Worm (Caenorhabditis elegans): Measurements from ENCODE around the gene srh-72.

srh-72 gene

ce11 chrII:1640496-1640895 lies at the start of gene srh-72:
srh-72 (minus strand) TSS chrII:1640596.
- TF ChIP-seq irx-1 (tag; optimal IDR thresholded peaks at IDR 0.05): no peak
- TF ChIP-seq dpl-1 (GFP tag; optimal IDR thresholded peaks at IDR 0.05): no peak
- TF ChIP-seq ztf-4 (tag; optimal IDR thresholded peaks at IDR 0.05): no peak
- TF ChIP-seq fkh-8 (tag; optimal IDR thresholded peaks at IDR 0.05): peak; percentile 62
- no peak for TF ChIP-seq ceh-88 (GFP tag; IDR thresholded peaks at IDR 0.05)
- no peak for TF ChIP-seq blmp-1 (tag; optimal IDR thresholded peaks at IDR 0.05)

- no peak for TF ChIP-seq snu-23 (GFP tag; optimal IDR thresholded peaks at IDR 0.05)
These were observed 48.4 kb upstream of the srh-72 start, which contains the start of the genes fbxb-18 and fbxb-19 for ce11 chrII:1688813-1689212. fbxb-18 (minus strand) TSS chrII:1688913. fbxb-19 (minus strand) TSS chrII:1689181.

ce11 chrII:1683742-1684141 lies 43.3 kb upstream of the srh-72 start, which contains the start of gene fbxb-25:
fbxb-25 (plus strand) TSS chrII:1684042.
- no peak for TF ChIP-seq hpl-2 (GFP tag; optimal IDR thresholded peaks at IDR 0.05)
- TF ChIP-seq lir-3 (tag; optimal IDR thresholded peaks at IDR 0.05; ENCODE audit: poor library complexity): no peak
- TF ChIP-seq egl-27 (tag; optimal IDR thresholded peaks at IDR 0.05): no peak
- no peak for TF ChIP-seq swsn-7 (tag; optimal IDR thresholded peaks at IDR 0.05)
- TF ChIP-seq fkh-8 (tag; optimal IDR thresholded peaks at IDR 0.05): no peak
- no peak for TF ChIP-seq egl-13 (tag; optimal IDR thresholded peaks at IDR 0.05)
- TF ChIP-seq nhr-11 (tag; optimal IDR thresholded peaks at IDR 0.05): no peak
- TF ChIP-seq F16B12.6 (tag; optimal IDR thresholded peaks at IDR 0.05): no peak
- TF ChIP-seq dpl-1 (GFP tag; optimal IDR thresholded peaks at IDR 0.05): no peak
- no peak for TF ChIP-seq nhr-12 (tag; optimal IDR thresholded peaks at IDR 0.05)
- no peak for TF ChIP-seq lin-39 (tag; optimal IDR thresholded peaks at IDR 0.05)
- no peak for TF ChIP-seq vab-15 (tag; optimal IDR thresholded peaks at IDR 0.05)
- no peak for TF ChIP-seq mef-2 (tag; optimal IDR thresholded peaks at IDR 0.05)
- TF ChIP-seq nhr-20 (tag; optimal IDR thresholded peaks at IDR 0.05): no peak
- TF ChIP-seq lsy-2 (tag; optimal IDR thresholded peaks at IDR 0.05): no peak

DNA sequence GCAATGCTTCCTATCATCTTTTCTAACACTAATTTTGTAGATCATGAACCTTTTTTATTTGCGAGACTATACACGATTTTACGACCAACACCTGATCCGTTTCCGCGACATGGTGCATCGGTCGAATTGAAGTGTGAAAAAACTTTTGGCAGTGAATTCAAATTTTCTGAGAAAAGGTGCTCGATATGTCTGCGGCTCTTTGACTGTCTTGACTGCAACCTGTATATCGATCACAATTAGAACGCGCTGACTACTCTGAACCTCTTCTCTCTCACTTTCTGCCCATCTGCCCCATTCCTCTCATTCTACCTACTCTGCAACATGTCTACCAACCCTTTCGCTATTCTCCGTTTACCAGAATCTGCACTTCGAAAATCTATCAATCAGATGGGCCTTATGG lies 41.8 kb upstream of the srh-72 start, which contains the start of gene fbxb-26:
Gene fbxb-26 (plus strand): TSS at position 301 of the 400 bp plus-strand sequence.
- TF ChIP-seq mep-1 (tag; optimal IDR thresholded peaks at IDR 0.05) (no peak), sox-4 (tag; optimal IDR thresholded peaks at IDR 0.05) (no peak), unc-62 (GFP tag; optimal IDR thresholded peaks at IDR 0.05) (no peak), ztf-11 (tag; optimal IDR thresholded peaks at IDR 0.05) (no peak), hlh-4 (tag; optimal IDR thresholded peaks at IDR 0.05) (no peak), nhr-28 (tag; optimal IDR thresholded peaks at IDR 0.05) (no peak), efl-1 (optimal IDR thresholded peaks at IDR 0.05) (no peak), efl-1 (GFP tag; optimal IDR thresholded peaks at IDR 0.05 in 1 of 2) (no peak), nhr-237 (tag; optimal IDR thresholded peaks at IDR 0.05) (no peak), tbx-2 (tag; optimal IDR thresholded peaks at IDR 0.05) (no peak)

ce11 chrII:1679081-1679480 lies 38.7 kb upstream of the srh-72 start, which contains the start of gene irld-36:
irld-36 (plus strand) TSS chrII:1679381.
- no peak for TF ChIP-seq vab-15 (tag; optimal IDR thresholded peaks at IDR 0.05)
- TF ChIP-seq lin-13 (GFP tag; optimal IDR thresholded peaks at IDR 0.05): no peak
- TF ChIP-seq pax-3 (tag; optimal IDR thresholded peaks at IDR 0.05): no peak
- TF ChIP-seq nhr-90 (tag; optimal IDR thresholded peaks at IDR 0.05; ENCODE audit: poor library complexity): no peak
- no peak for TF ChIP-seq lin-15B (tag; optimal IDR thresholded peaks at IDR 0.05)
- no peak for TF ChIP-seq nhr-76 (tag; optimal IDR thresholded peaks at IDR 0.05)

DNA sequence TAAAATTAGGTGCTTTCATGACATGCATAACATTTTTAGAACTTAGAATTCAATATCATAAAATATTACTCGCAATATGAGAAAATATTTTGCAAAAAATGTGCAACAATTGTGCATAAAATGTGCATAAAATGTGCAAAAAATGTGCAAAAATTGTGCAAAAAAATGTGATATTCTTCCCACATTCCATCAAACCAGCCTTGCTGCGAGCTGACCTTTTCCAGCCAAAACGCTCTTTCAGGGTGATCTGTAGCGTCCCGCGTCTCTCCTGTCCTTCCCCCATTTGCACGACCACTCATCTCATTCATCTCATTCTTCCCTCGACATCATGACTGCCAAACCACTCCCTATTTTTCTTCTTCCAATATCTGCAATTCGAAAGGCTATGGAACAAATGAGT lies 35.7 kb upstream of the srh-72 start, which contains the start of gene fbxb-17:
Gene fbxb-17 (plus strand): TSS at position 301 of the 400 bp plus-strand sequence.
- TF ChIP-seq ceh-90 (tag; optimal IDR thresholded peaks at IDR 0.05) (no peak), mab-9 (GFP tag; IDR thresholded peaks at IDR 0.05) (no peak), hlh-17 (GFP tag; optimal IDR thresholded peaks at IDR 0.05; ENCODE audit: borderline replicate concordance) (no peak), efl-3 (GFP tag; optimal IDR thresholded peaks at IDR 0.05) (no peak)

Data from whole organism, L1 larva.